Worm (Caenorhabditis elegans) whole organism, midembryonic: ENCODE measurements around the gene oac-53.

Experiments used
- T22C8.4 ChIP-seq: fragments of 200-800 bp; sonication (Bioruptor generic); IDR thresholded peaks from 2 replicates; pipeline ENCODE4 v1.3.6; 2022; ENCODE audit warnings: missing genetic modification characterization, missing compliant biosample characterization
- flt-1 ChIP-seq: fragments of 200-800 bp; sonication (Bioruptor generic); IDR thresholded peaks from 2 replicates; pipeline ENCODE4 v1.3.6; 2022; ENCODE audit warnings: missing genetic modification characterization, missing compliant biosample characterization
- ref-1 ChIP-seq: fragments of 200-800 bp; sonication (Bioruptor generic); conservative IDR thresholded peaks from 2 replicates; pipeline ENCODE4 v1.3.6; 2022; ENCODE audit warnings: missing genetic modification reagents, missing genetic modification characterization, missing compliant biosample characterization
- tab-1 ChIP-seq: fragments of 200-800 bp; sonication (Bioruptor generic); IDR thresholded peaks from 2 replicates; pipeline ENCODE4 v1.3.6; 2022; ENCODE audit warnings: missing genetic modification characterization, missing compliant biosample characterization
- ztf-23 ChIP-seq: fragments of 200-800 bp; sonication (Bioruptor generic); IDR thresholded peaks from 2 replicates; pipeline ENCODE4 v1.3.6; 2022; ENCODE audit warnings: missing genetic modification reagents, missing genetic modification characterization, missing compliant biosample characterization
- ztf-29 ChIP-seq: fragments of 200-800 bp; sonication (Bioruptor generic); IDR thresholded peaks from 2 replicates; pipeline ENCODE4 v1.3.6; 2022; ENCODE audit warnings: missing genetic modification reagents, missing genetic modification characterization, missing compliant biosample characterization

DNA sequence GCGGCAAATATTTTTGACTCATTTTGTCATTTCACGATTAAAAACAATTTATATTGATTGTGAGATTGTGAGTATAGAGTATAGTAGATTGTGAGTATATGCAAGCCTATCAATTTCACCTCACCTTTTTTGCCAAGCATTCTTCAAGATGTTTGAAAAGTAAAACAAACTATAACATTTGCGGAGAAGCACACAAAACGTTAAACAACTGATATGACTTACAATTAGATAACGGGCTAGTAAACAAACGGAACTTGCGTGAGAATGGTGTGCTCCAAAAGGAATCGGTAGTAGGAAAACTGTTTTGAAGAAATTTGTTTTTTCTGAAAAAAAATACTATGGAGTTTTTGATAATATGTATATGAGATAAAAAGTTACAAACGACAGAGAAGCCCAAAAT is 17.7 kb downstream of the oac-53 start:
- TF ChIP-seq tab-1 (GFP tag; lab: Robert Waterston, UW): no peak
- no peak for TF ChIP-seq flt-1
- TF ChIP-seq T22C8.4 (GFP tag; lab: Robert Waterston, UW): no peak
- no peak for TF ChIP-seq ztf-29 (GFP tag; lab: Robert Waterston, UW)
- TF ChIP-seq ztf-23 (GFP tag; lab: Robert Waterston, UW): no peak
- TF ChIP-seq ref-1 (GFP tag; lab: Robert Waterston, UW): no peak
